Worm (Caenorhabditis elegans): Measurements from ENCODE around the gene str-43.
A peak's percentile ranks its signal among the peaks of the same experiment; 100 is the strongest.

str-43 gene

ce11 chrV:15766122-15766594 is 14.2 kb upstream of the str-43 start, which contains the start of the genes haf-3 and F57A10.2 (continued):
- peak; percentile 76 for TF ChIP-seq zip-2 (tag; optimal IDR thresholded peaks at IDR 0.05)
- no peak for TF ChIP-seq unc-39 (tag; optimal IDR thresholded peaks at IDR 0.05)
- TF ChIP-seq nhr-102 (tag; optimal IDR thresholded peaks at IDR 0.05): peak; percentile 92
- TF ChIP-seq lsy-2 (tag; optimal IDR thresholded peaks at IDR 0.05): peak in 1 of 2 experiments; percentile 95
- no peak for TF ChIP-seq egl-27 (tag; optimal IDR thresholded peaks at IDR 0.05)
- peak; percentile 94 for TF ChIP-seq T26A8.4 (GFP tag; IDR thresholded peaks at IDR 0.05)
- TF ChIP-seq rbr-2 (tag; optimal IDR thresholded peaks at IDR 0.05): peak; percentile 88
- TF ChIP-seq snpc-1.2 (GFP tag; IDR thresholded peaks at IDR 0.05): peak; percentile 70
- TF ChIP-seq mdt-29 (GFP tag; IDR thresholded peaks at IDR 0.05): no peak
- TF ChIP-seq nhr-42 (GFP tag; IDR thresholded peaks at IDR 0.05): no peak
- TF ChIP-seq zip-11 (GFP tag; IDR thresholded peaks at IDR 0.05): no peak
- no peak for TF ChIP-seq ZK337.2 (GFP tag; IDR thresholded peaks at IDR 0.05)
- TF ChIP-seq jun-1 (tag; optimal IDR thresholded peaks at IDR 0.05): peak; percentile 62
- TF ChIP-seq mdl-1 (tag; optimal IDR thresholded peaks at IDR 0.05): peak in 1 of 2 experiments; percentile 21
- peak; percentile 83 for TF ChIP-seq lin-13 (GFP tag; optimal IDR thresholded peaks at IDR 0.05)
- TF ChIP-seq aha-1 (tag): peak; percentile 76
- no peak for TF ChIP-seq daf-8 (GFP tag; IDR thresholded peaks at IDR 0.05)
- no peak for TF ChIP-seq dmd-9 (GFP tag; IDR thresholded peaks at IDR 0.05)
- peak in 1 of 2 experiments; percentile 58 for TF ChIP-seq daf-16 (GFP tag; optimal IDR thresholded peaks at IDR 0.05)
- TF ChIP-seq daf-16 (tag; optimal IDR thresholded peaks at IDR 0.05): peak; percentile 42
- peak; percentile 9 for TF ChIP-seq nhr-25 (tag; optimal IDR thresholded peaks at IDR 0.05; ENCODE audit: borderline replicate concordance, insufficient read depth)
- no peak for TF ChIP-seq ceh-20 (GFP tag; IDR thresholded peaks at IDR 0.05)
- TF ChIP-seq nhr-11 (tag; optimal IDR thresholded peaks at IDR 0.05): peak; percentile 79
- no peak for TF ChIP-seq mxl-2 (GFP tag; conservative IDR thresholded peaks at IDR 0.05)
- TF ChIP-seq F26F4.8 (GFP tag; conservative IDR thresholded peaks at IDR 0.05): no peak
- TF ChIP-seq fos-1 (tag; optimal IDR thresholded peaks at IDR 0.05): no peak
- no peak for TF ChIP-seq lir-3 (tag; optimal IDR thresholded peaks at IDR 0.05)
- TF ChIP-seq R02D3.7 (tag; optimal IDR thresholded peaks at IDR 0.05): no peak
- peak; percentile 73 for TF ChIP-seq spr-3 (GFP tag; optimal IDR thresholded peaks at IDR 0.05)
- no peak for TF ChIP-seq nhr-41 (GFP tag; IDR thresholded peaks at IDR 0.05)
- peak; percentile 68 for TF ChIP-seq lin-15B (tag; optimal IDR thresholded peaks at IDR 0.05)
- no peak for TF ChIP-seq mxl-3 (GFP tag; optimal IDR thresholded peaks at IDR 0.05)
- TF ChIP-seq dve-1 (tag; optimal IDR thresholded peaks at IDR 0.05; ENCODE audit: insufficient read depth): peak; percentile 95
- TF ChIP-seq ceh-32 (tag; optimal IDR thresholded peaks at IDR 0.05; ENCODE audit: poor library complexity): peak; percentile 38
- TF ChIP-seq hlh-11 (tag; optimal IDR thresholded peaks at IDR 0.05): peak; percentile 82
- peak; percentile 80; the same call in 1 of the 2 replicates for TF ChIP-seq ctbp-1 (GFP tag; IDR thresholded peaks at IDR 0.05)
- TF ChIP-seq fkh-10 (GFP tag; optimal IDR thresholded peaks at IDR 0.05): peak; percentile 79
- TF ChIP-seq zfp-3 (GFP tag; conservative IDR thresholded peaks at IDR 0.05): peak; percentile 63; the same call in 1 of the 2 replicates
- no peak for TF ChIP-seq ceh-28 (tag; optimal IDR thresholded peaks at IDR 0.05)
- TF ChIP-seq nhr-111 (GFP tag; optimal IDR thresholded peaks at IDR 0.05): no peak
- peak; percentile 6 for TF ChIP-seq ces-1 (GFP tag; optimal IDR thresholded peaks at IDR 0.05)
- no peak for TF ChIP-seq aly-2 (tag; optimal IDR thresholded peaks at IDR 0.05)
- TF ChIP-seq F37D6.2 (tag; optimal IDR thresholded peaks at IDR 0.05): peak; percentile 77
- no peak for TF ChIP-seq ceh-82 (tag; optimal IDR thresholded peaks at IDR 0.05)
- no peak for TF ChIP-seq gei-8 (GFP tag; optimal IDR thresholded peaks at IDR 0.05)
- no peak for TF ChIP-seq ceh-62 (tag; optimal IDR thresholded peaks at IDR 0.05)
- TF ChIP-seq tra-1 (GFP tag; IDR thresholded peaks at IDR 0.05): peak; percentile 88
- TF ChIP-seq set-16 (GFP tag; IDR thresholded peaks at IDR 0.05): no peak
- TF ChIP-seq mep-1 (tag; optimal IDR thresholded peaks at IDR 0.05): peak; percentile 94
- no peak for TF ChIP-seq lim-7 (GFP tag; IDR thresholded peaks at IDR 0.05)
- peak; percentile 89 for TF ChIP-seq dmd-6 (GFP tag; IDR thresholded peaks at IDR 0.05)
- peak; percentile 55; the same call in 1 of the 2 replicates for TF ChIP-seq lin-1 (GFP tag; IDR thresholded peaks at IDR 0.05)

Measured in whole organism, L4 larva.